4 fruit fly cellular contexts compared by ENCODE assay signal in the genomic region with DNA sequence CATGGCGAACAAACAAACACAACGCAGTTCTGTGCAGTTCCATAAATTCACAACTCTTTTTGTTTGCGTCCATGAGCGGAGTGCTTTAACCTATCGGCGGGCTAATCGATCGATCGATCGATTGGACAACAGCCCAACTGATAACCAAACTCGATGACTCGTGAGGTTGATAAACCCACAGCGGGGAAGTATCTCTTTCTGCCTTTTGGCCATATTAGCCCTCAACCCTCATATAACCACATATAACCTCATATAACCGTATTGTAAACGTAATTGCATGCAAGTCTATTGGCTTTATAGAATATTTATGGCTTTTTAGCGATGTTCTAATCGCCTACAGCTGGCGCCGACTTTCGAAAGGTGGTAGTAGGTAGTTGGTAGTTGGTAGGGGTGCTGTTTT.
TF ChIP-seq lines count a peak whose summit lies in the region.

No protein-coding gene starts in this region.

- TF ChIP-seq CTCF in whole organism, embryonic (GFP tag; optimal IDR thresholded peaks at IDR 0.05; lab: Kevin White, UChicago) = no peak

TF ChIP-seq in whole organism, adult, 20 proteins besides CTCF, POLR2A, EP300 and RAD21:
- TF ChIP-seq Crg-1 (GFP tag; optimal IDR thresholded peaks at IDR 0.05; lab: Kevin White, UChicago) (no peak), Clk (GFP tag; optimal IDR thresholded peaks at IDR 0.05; lab: Kevin White, UChicago) (no peak), CG33017 (tag; optimal IDR thresholded peaks at IDR 0.05; lab: Kevin White, UChicago) (peak; percentile 73), CG1620 (GFP tag; optimal IDR thresholded peaks at IDR 0.05; lab: Kevin White, UChicago) (no peak), CG11617 (GFP tag; optimal IDR thresholded peaks at IDR 0.05; lab: Kevin White, UChicago) (peak; percentile 15), cic (GFP tag; optimal IDR thresholded peaks at IDR 0.05; lab: Kevin White, UChicago) (peak; percentile 82), CG7101 (tag; optimal IDR thresholded peaks at IDR 0.05; lab: Kevin White, UChicago) (peak; percentile 60), cnc (optimal IDR thresholded peaks at IDR 0.05; lab: Kevin White, UChicago) (no peak), Mnt (GFP tag; optimal IDR thresholded peaks at IDR 0.05; lab: Kevin White, UChicago) (no peak), ovo (GFP tag; optimal IDR thresholded peaks at IDR 0.05; lab: Kevin White, UChicago) (peak; percentile 22), CG14711 (tag; optimal IDR thresholded peaks at IDR 0.05; lab: Kevin White, UChicago) (peak; percentile 53), toe (GFP tag; optimal IDR thresholded peaks at IDR 0.05; lab: Kevin White, UChicago) (no peak), CG12768 (GFP tag; optimal IDR thresholded peaks at IDR 0.05; lab: Kevin White, UChicago) (peak; percentile 48), pad (GFP tag; optimal IDR thresholded peaks at IDR 0.05; lab: Kevin White, UChicago) (peak; percentile 62), CG5204 (GFP tag; optimal IDR thresholded peaks at IDR 0.05; lab: Kevin White, UChicago) (no peak), CG7045 (GFP tag; optimal IDR thresholded peaks at IDR 0.05; lab: Kevin White, UChicago) (peak; percentile 29), tj (GFP tag; optimal IDR thresholded peaks at IDR 0.05; lab: Kevin White, UChicago) (peak; percentile 24), bab1 (GFP tag; optimal IDR thresholded peaks at IDR 0.05; lab: Kevin White, UChicago) (no peak), kay (GFP tag; lab: Kevin White, UChicago; ENCODE audit: borderline replicate concordance) (no peak), Hr96 (GFP tag; optimal IDR thresholded peaks at IDR 0.05; lab: Kevin White, UChicago) (no peak)

TF ChIP-seq in whole organism, embryonic, 481 proteins besides CTCF, POLR2A, EP300 and RAD21:
- peak; percentile 17 for TF ChIP-seq grn (GFP tag; optimal IDR thresholded peaks at IDR 0.05; lab: Kevin White, UChicago)
- peak; percentile 37 for TF ChIP-seq sug (tag; optimal IDR thresholded peaks at IDR 0.05; lab: Kevin White, UChicago)
- no peak for TF ChIP-seq seq (GFP tag; IDR thresholded peaks at IDR 0.05; lab: Robert Waterston, UW)

TF ChIP-seq in whole organism, prepupa, 60 proteins besides CTCF, POLR2A, EP300 and RAD21:
- TF ChIP-seq fd85E (GFP tag; optimal IDR thresholded peaks at IDR 0.05; lab: Kevin White, UChicago) (no peak), Eip75B (GFP tag; optimal IDR thresholded peaks at IDR 0.05; lab: Kevin White, UChicago) (no peak), vri (GFP tag; optimal IDR thresholded peaks at IDR 0.05; lab: Kevin White, UChicago) (peak; percentile 91), lz (GFP tag; optimal IDR thresholded peaks at IDR 0.05; lab: Kevin White, UChicago) (no peak), Sox102F (GFP tag; optimal IDR thresholded peaks at IDR 0.05; lab: Kevin White, UChicago) (no peak), cyc (GFP tag; optimal IDR thresholded peaks at IDR 0.05; lab: Kevin White, UChicago) (no peak), Eip93F (GFP tag; optimal IDR thresholded peaks at IDR 0.05; lab: Kevin White, UChicago) (peak; percentile 60), CG1621 (tag; optimal IDR thresholded peaks at IDR 0.05; lab: Kevin White, UChicago) (no peak)

TF ChIP-seq in whole organism, wandering third instar larva, 38 proteins besides CTCF, POLR2A, EP300 and RAD21:
- TF ChIP-seq woc (GFP tag; optimal IDR thresholded peaks at IDR 0.05; lab: Kevin White, UChicago) = no peak
- TF ChIP-seq CG9705 (GFP tag; optimal IDR thresholded peaks at IDR 0.05; lab: Kevin White, UChicago) = no peak
- no peak for TF ChIP-seq Dif (GFP tag; optimal IDR thresholded peaks at IDR 0.05; lab: Kevin White, UChicago; ENCODE audit: partially characterized antibody)
- no peak for TF ChIP-seq br (GFP tag; optimal IDR thresholded peaks at IDR 0.05; lab: Kevin White, UChicago)
- TF ChIP-seq HLH106 (tag; optimal IDR thresholded peaks at IDR 0.05; lab: Kevin White, UChicago) = no peak
- peak; percentile 23 for TF ChIP-seq h (GFP tag; optimal IDR thresholded peaks at IDR 0.05; lab: Kevin White, UChicago)
- TF ChIP-seq CrebA (GFP tag; optimal IDR thresholded peaks at IDR 0.05; lab: Kevin White, UChicago; ENCODE audit: borderline replicate concordance) = peak; percentile 63
- no peak for TF ChIP-seq Myc (optimal IDR thresholded peaks at IDR 0.05; lab: Kevin White, UChicago)
- no peak for TF ChIP-seq Hr78 (GFP tag; optimal IDR thresholded peaks at IDR 0.05; lab: Kevin White, UChicago)
- TF ChIP-seq pan (optimal IDR thresholded peaks at IDR 0.05; lab: Kevin White, UChicago) = no peak
- TF ChIP-seq Abd-B (GFP tag; optimal IDR thresholded peaks at IDR 0.05; lab: Kevin White, UChicago) = no peak
- TF ChIP-seq sage (GFP tag; optimal IDR thresholded peaks at IDR 0.05; lab: Kevin White, UChicago) = no peak
- TF ChIP-seq Dfd (GFP tag; optimal IDR thresholded peaks at IDR 0.05; lab: Kevin White, UChicago) = no peak
- TF ChIP-seq GATAd (GFP tag; optimal IDR thresholded peaks at IDR 0.05; lab: Kevin White, UChicago) = no peak
- no peak for TF ChIP-seq Vsx2 (GFP tag; optimal IDR thresholded peaks at IDR 0.05; lab: Kevin White, UChicago; ENCODE audit: partially characterized antibody)
- TF ChIP-seq Rel (GFP tag; optimal IDR thresholded peaks at IDR 0.05; lab: Kevin White, UChicago) = no peak
- peak; percentile 94 for TF ChIP-seq Rel (tag; optimal IDR thresholded peaks at IDR 0.05; lab: Kevin White, UChicago)
- TF ChIP-seq Sp1 (GFP tag; optimal IDR thresholded peaks at IDR 0.05; lab: Kevin White, UChicago) = no peak
- no peak for TF ChIP-seq OdsH (GFP tag; optimal IDR thresholded peaks at IDR 0.05; lab: Kevin White, UChicago)
- TF ChIP-seq jim (GFP tag; optimal IDR thresholded peaks at IDR 0.05; lab: Kevin White, UChicago) = no peak
- no peak for TF ChIP-seq ey (GFP tag; optimal IDR thresholded peaks at IDR 0.05; lab: Kevin White, UChicago)
- no peak for TF ChIP-seq usp (GFP tag; optimal IDR thresholded peaks at IDR 0.05; lab: Kevin White, UChicago)
- no peak for TF ChIP-seq CG32264 (GFP tag; optimal IDR thresholded peaks at IDR 0.05; lab: Kevin White, UChicago)
TF ChIP-seq in whole organism, wandering third instar larva: peak in this region for 3.
